Worm (Caenorhabditis elegans) whole organism, L1 larva: Measurements from ENCODE around the gene C02E7.7.

ENCODE experiments used
- C34B4.2 ChIP-seq: sonication (generic microtip); optimal IDR thresholded peaks from 2 replicates; lab custom pipeline; 2017; ENCODE audit warnings: mild to moderate bottlenecking, missing genetic modification characterization, missing compliant biosample characterization
- Y116A8C.19 ChIP-seq: sonication (generic microtip); optimal IDR thresholded peaks from 2 replicates; lab custom pipeline; 2016; ENCODE audit warnings: missing compliant biosample characterization, missing genetic modification characterization, borderline replicate concordance
- aha-1 ChIP-seq: fragments of 150-350 bp; optimal IDR thresholded peaks from 2 replicates; lab custom pipeline; 2014; ENCODE audit warnings: missing biosample characterization, missing genetic modification characterization
- aly-2 ChIP-seq: fragments of 150-350 bp; optimal IDR thresholded peaks from 2 replicates; lab custom pipeline; 2014; ENCODE audit warnings: missing biosample characterization, missing genetic modification characterization
- blmp-1 ChIP-seq: fragments of 150-350 bp; optimal IDR thresholded peaks from 2 replicates; lab custom pipeline; 2014; ENCODE audit warnings: missing biosample characterization, missing genetic modification characterization
- ceh-63 ChIP-seq: fragments of 200-800 bp; sonication (Bioruptor generic); optimal IDR thresholded peaks from 2 replicates; lab custom pipeline; 2018; ENCODE audit warnings: mild to moderate bottlenecking, missing genetic modification characterization, missing compliant biosample characterization
- ceh-8 ChIP-seq: fragments of 200-800 bp; sonication (Bioruptor generic); optimal IDR thresholded peaks from 2 replicates; lab custom pipeline; 2018; ENCODE audit warnings: mild to moderate bottlenecking, missing genetic modification characterization, moderate library complexity, missing compliant biosample characterization
- ceh-88 ChIP-seq: fragments of 200-800 bp; sonication (Bioruptor generic); IDR thresholded peaks from 2 replicates; pipeline ENCODE4 v1.3.6; 2022; ENCODE audit warnings: missing genetic modification characterization, missing compliant biosample characterization
- ceh-90 ChIP-seq: sonication (generic microtip); optimal IDR thresholded peaks from 2 replicates; lab custom pipeline; 2016; ENCODE audit warnings: missing genetic modification characterization, missing compliant biosample characterization
- ces-1 ChIP-seq: fragments of 150-350 bp; optimal IDR thresholded peaks from 2 replicates; lab custom pipeline; 2014; ENCODE audit warnings: missing biosample characterization, missing genetic modification reagents, missing genetic modification characterization
- efl-1 ChIP-seq, 4 experiments: fragments of 150-350 bp; optimal IDR thresholded peaks in 3 of 4; peaks in 1 of 4; 1 replicate in 1 of 4; 2 replicates in 3 of 4; lab custom pipeline; 2014; ENCODE audit warnings: missing biosample characterization in 2 of 4, missing genetic modification characterization in 2 of 4, missing genetic modification reagents in 2 of 4
- fkh-8 ChIP-seq: sonication (generic microtip); optimal IDR thresholded peaks from 2 replicates; lab custom pipeline; 2016; ENCODE audit warnings: mild to moderate bottlenecking, missing genetic modification characterization, missing compliant biosample characterization
- fos-1 ChIP-seq: fragments of 150-350 bp; optimal IDR thresholded peaks from 2 replicates; lab custom pipeline; 2014; ENCODE audit warnings: missing biosample characterization, missing genetic modification characterization
- grh-1 ChIP-seq: fragments of 200-800 bp; sonication (Bioruptor generic); IDR thresholded peaks from 2 replicates; pipeline ENCODE4 v1.3.6; 2022; ENCODE audit warnings: missing genetic modification reagents, missing genetic modification characterization, missing compliant biosample characterization
- hlh-17 ChIP-seq: fragments of 200-800 bp; sonication (Bioruptor generic); optimal IDR thresholded peaks from 2 replicates; lab custom pipeline; 2018; ENCODE audit warnings: missing genetic modification characterization, mild to moderate bottlenecking, missing compliant biosample characterization, moderate library complexity, borderline replicate concordance
- hlh-4 ChIP-seq: sonication (generic microtip); optimal IDR thresholded peaks from 2 replicates; lab custom pipeline; 2016; ENCODE audit warnings: mild to moderate bottlenecking, missing genetic modification characterization, missing compliant biosample characterization
- irx-1 ChIP-seq: sonication (generic microtip); optimal IDR thresholded peaks from 2 replicates; lab custom pipeline; 2016; ENCODE audit warnings: missing genetic modification characterization, missing compliant biosample characterization
- lin-14 ChIP-seq: fragments of 200-800 bp; sonication (Bioruptor generic); optimal IDR thresholded peaks from 2 replicates; lab custom pipeline; 2018; ENCODE audit warnings: mild to moderate bottlenecking, missing genetic modification characterization, moderate library complexity, missing compliant biosample characterization
- lin-15B ChIP-seq: fragments of 150-350 bp; sonication (generic microtip); optimal IDR thresholded peaks from 3 replicates; lab custom pipeline; 2014; ENCODE audit warnings: missing biosample characterization, missing genetic modification characterization
- lin-35 ChIP-seq, 2 experiments: fragments of 150-350 bp; optimal IDR thresholded peaks; 2 replicates each; lab custom pipeline; 2014; ENCODE audit warnings: missing biosample characterization in 2 of 2, missing genetic modification characterization in 2 of 2, missing genetic modification reagents in 2 of 2
- lsy-2 ChIP-seq, 2 experiments: fragments of 150-350 bp; optimal IDR thresholded peaks; 2 replicates each; lab custom pipeline; 2014; ENCODE audit warnings: missing biosample characterization in 2 of 2, missing genetic modification characterization in 2 of 2
- mep-1 ChIP-seq: fragments of 150-350 bp; optimal IDR thresholded peaks from 2 replicates; lab custom pipeline; 2014; ENCODE audit warnings: missing biosample characterization, missing genetic modification characterization
- nhr-11 ChIP-seq: fragments of 150-350 bp; optimal IDR thresholded peaks from 2 replicates; lab custom pipeline; 2014; ENCODE audit warnings: missing biosample characterization, missing genetic modification characterization
- nhr-19 ChIP-seq: fragments of 200-800 bp; sonication (Bioruptor generic); conservative IDR thresholded peaks from 2 replicates; pipeline ENCODE4 v1.3.6; 2022; ENCODE audit warnings: missing genetic modification characterization, missing compliant biosample characterization
- nhr-20 ChIP-seq: sonication (generic microtip); optimal IDR thresholded peaks from 2 replicates; lab custom pipeline; 2016; ENCODE audit warnings: mild to moderate bottlenecking, missing genetic modification characterization, missing compliant biosample characterization
- nhr-28 ChIP-seq: fragments of 150-350 bp; optimal IDR thresholded peaks from 2 replicates; lab custom pipeline; 2014; ENCODE audit warnings: missing biosample characterization, missing genetic modification characterization
- nhr-47 ChIP-seq: sonication (generic microtip); optimal IDR thresholded peaks from 2 replicates; lab custom pipeline; 2016; ENCODE audit warnings: mild to moderate bottlenecking, missing genetic modification characterization, moderate library complexity, missing compliant biosample characterization
- nhr-71 ChIP-seq: sonication (generic microtip); optimal IDR thresholded peaks from 2 replicates; lab custom pipeline; 2016; ENCODE audit warnings: mild to moderate bottlenecking, missing genetic modification characterization, moderate library complexity, missing compliant biosample characterization
- nhr-77 ChIP-seq: fragments of 150-350 bp; optimal IDR thresholded peaks from 2 replicates; lab custom pipeline; 2014; ENCODE audit warnings: missing biosample characterization, missing genetic modification characterization
- pag-3 ChIP-seq: sonication (generic microtip); optimal IDR thresholded peaks from 2 replicates; lab custom pipeline; 2017; ENCODE audit warnings: missing genetic modification characterization, mild to moderate bottlenecking, missing compliant biosample characterization, antibody characterized with exemption, borderline replicate concordance; ENCODE audit not compliant: insufficient read depth
- pax-3 ChIP-seq: fragments of 200-800 bp; sonication (Bioruptor generic); optimal IDR thresholded peaks from 2 replicates; lab custom pipeline; 2018; ENCODE audit warnings: mild to moderate bottlenecking, missing genetic modification characterization, moderate library complexity, missing compliant biosample characterization
- rnt-1 ChIP-seq: sonication (generic microtip); optimal IDR thresholded peaks from 2 replicates; lab custom pipeline; 2016; ENCODE audit warnings: mild to moderate bottlenecking, missing genetic modification characterization, moderate library complexity, missing compliant biosample characterization
- skn-1 ChIP-seq: fragments of 150-350 bp; optimal IDR thresholded peaks from 2 replicates; lab custom pipeline; 2014; ENCODE audit warnings: missing biosample characterization, missing genetic modification characterization
- swsn-7 ChIP-seq: sonication (generic microtip); optimal IDR thresholded peaks from 2 replicates; lab custom pipeline; 2016; ENCODE audit warnings: missing genetic modification characterization, missing compliant biosample characterization
- tlp-1 ChIP-seq: fragments of 150-350 bp; optimal IDR thresholded peaks from 2 replicates; lab custom pipeline; 2014; ENCODE audit warnings: missing biosample characterization, missing genetic modification characterization
- unc-98 ChIP-seq: fragments of 200-800 bp; sonication (Bioruptor generic); IDR thresholded peaks from 2 replicates; pipeline ENCODE4 v1.3.6; 2022; ENCODE audit warnings: missing genetic modification characterization, missing compliant biosample characterization
- vab-15 ChIP-seq: sonication (generic microtip); optimal IDR thresholded peaks from 2 replicates; lab custom pipeline; 2017; ENCODE audit warnings: missing genotype, mild to moderate bottlenecking, missing genetic modification characterization, missing compliant biosample characterization
- xbp-1 ChIP-seq: sonication (generic microtip); optimal IDR thresholded peaks from 2 replicates; lab custom pipeline; 2016; ENCODE audit warnings: missing genetic modification characterization, missing compliant biosample characterization
- zag-1 ChIP-seq: fragments of 150-350 bp; optimal IDR thresholded peaks from 2 replicates; lab custom pipeline; 2014; ENCODE audit warnings: missing biosample characterization, missing genetic modification characterization
- zip-4 ChIP-seq: fragments of 200-800 bp; sonication (Bioruptor generic); optimal IDR thresholded peaks from 2 replicates; lab custom pipeline; 2018; ENCODE audit warnings: mild to moderate bottlenecking, missing genetic modification characterization, moderate library complexity, missing compliant biosample characterization
- ztf-11 ChIP-seq, 2 experiments: sonication (generic microtip); optimal IDR thresholded peaks; 2 replicates each; lab custom pipeline; 2016 to 2017; ENCODE audit warnings: missing genetic modification characterization in 2 of 2, missing biosample characterization in 1 of 2, missing compliant biosample characterization in 1 of 2
- ztf-4 ChIP-seq: fragments of 150-350 bp; optimal IDR thresholded peaks from 2 replicates; lab custom pipeline; 2014; ENCODE audit warnings: missing biosample characterization, missing genetic modification characterization

Gene C02E7.7

ce11 chrV:4879251-4879650 is 39.1 kb downstream of the C02E7.7 start, which contains the start of gene T19H12.15:
Gene T19H12.15, minus strand, starts transcription at chrV:4879351.
- TF ChIP-seq hlh-4 (tag; lab: Kevin White, UChicago) (no peak), Y116A8C.19 (tag; lab: Kevin White, UChicago) (no peak), skn-1 (tag; lab: Kevin White, UChicago) (no peak), pax-3 (tag; lab: Kevin White, UChicago) (no peak), grh-1 (GFP tag; lab: Robert Waterston, UW) (no peak), lin-15B (tag; lab: Kevin White, UChicago) (no peak), hlh-17 (GFP tag; lab: Kevin White, UChicago) (no peak), pag-3 (tag; lab: Kevin White, UChicago) (no peak), tlp-1 (tag; lab: Kevin White, UChicago) (no peak), swsn-7 (tag; lab: Kevin White, UChicago) (no peak), zip-4 (GFP tag; lab: Kevin White, UChicago) (no peak), lsy-2 (tag; optimal IDR thresholded peaks at IDR 0.05; lab: Kevin White, UChicago) (no peak), fkh-8 (tag; lab: Kevin White, UChicago) (no peak), aha-1 (tag; lab: Kevin White, UChicago) (no peak), ceh-63 (no peak), ceh-90 (tag; lab: Kevin White, UChicago) (no peak)

ce11 chrV:4877587-4877986 is 40.8 kb downstream of the C02E7.7 start, which contains the start of gene T19H12.6:
Gene T19H12.6, minus strand, starts transcription at chrV:4877687.
- TF ChIP-seq ztf-11 (tag; optimal IDR thresholded peaks at IDR 0.05; lab: Kevin White, UChicago) (no peak), rnt-1 (no peak), aly-2 (tag; lab: Kevin White, UChicago) (no peak), ceh-88 (GFP tag; lab: Robert Waterston, UW) (no peak), nhr-77 (tag; lab: Kevin White, UChicago) (no peak), ztf-4 (tag; lab: Kevin White, UChicago) (no peak), xbp-1 (tag; lab: Kevin White, UChicago) (no peak), nhr-28 (no peak), aha-1 (tag; lab: Kevin White, UChicago) (no peak), irx-1 (no peak)

ce11 chrV:4871992-4872391 is 46.4 kb downstream of the C02E7.7 start, which contains the start of gene srd-33:
Gene srd-33, plus strand, starts transcription at chrV:4872292.
- no peak for TF ChIP-seq fkh-8 (tag; lab: Kevin White, UChicago)
- no peak for TF ChIP-seq fos-1
- TF ChIP-seq C34B4.2 (tag; lab: Kevin White, UChicago) = no peak
- TF ChIP-seq ces-1 (GFP tag; lab: Kevin White, UChicago) = no peak
- TF ChIP-seq ceh-8 (GFP tag; lab: Kevin White, UChicago) = no peak
- no peak for TF ChIP-seq zip-4 (GFP tag; lab: Kevin White, UChicago)
- no peak for TF ChIP-seq aha-1 (tag; lab: Kevin White, UChicago)
- no peak for TF ChIP-seq nhr-19 (GFP tag; lab: Robert Waterston, UW)
- no peak for TF ChIP-seq zag-1 (tag; lab: Kevin White, UChicago)
- no peak for TF ChIP-seq lsy-2 (tag; optimal IDR thresholded peaks at IDR 0.05; lab: Kevin White, UChicago)
- TF ChIP-seq aly-2 (tag; lab: Kevin White, UChicago) = no peak
- TF ChIP-seq lin-35 (GFP tag; optimal IDR thresholded peaks at IDR 0.05; lab: Kevin White, UChicago) = no peak
- TF ChIP-seq, all 84 proteins: peak for 0

- TF ChIP-seq nhr-47 (tag; lab: Kevin White, UChicago) = peak; percentile 49
- TF ChIP-seq unc-98 (GFP tag; lab: Robert Waterston, UW) = no peak
- no peak for TF ChIP-seq ceh-8 (GFP tag; lab: Kevin White, UChicago)
- no peak for TF ChIP-seq vab-15 (tag; lab: Kevin White, UChicago)
- TF ChIP-seq grh-1 (GFP tag; lab: Robert Waterston, UW) = no peak
- peak; percentile 44 for TF ChIP-seq lin-14
- no peak for TF ChIP-seq hlh-17 (GFP tag; lab: Kevin White, UChicago)
- no peak for TF ChIP-seq zip-4 (GFP tag; lab: Kevin White, UChicago)
- TF ChIP-seq efl-1 (optimal IDR thresholded peaks at IDR 0.05; lab: Kevin White, UChicago) = no peak
- TF ChIP-seq efl-1 (GFP tag; optimal IDR thresholded peaks at IDR 0.05 in 1 of 2; lab: Kevin White, UChicago) = no peak
- no peak for TF ChIP-seq blmp-1 (tag; lab: Kevin White, UChicago)
- TF ChIP-seq nhr-71 = peak; percentile 52
- TF ChIP-seq hlh-4 (tag; lab: Kevin White, UChicago) = peak; percentile 73
- TF ChIP-seq mep-1 (tag; lab: Kevin White, UChicago) = no peak
- TF ChIP-seq fkh-8 (tag; lab: Kevin White, UChicago) = peak; percentile 58
- peak; percentile 68 for TF ChIP-seq nhr-11 (tag; lab: Kevin White, UChicago)
- TF ChIP-seq nhr-20 (tag; lab: Kevin White, UChicago) = peak; percentile 11
Observed at ce11 chrV:4870627-4871026, 47.7 kb downstream of the C02E7.7 start.
